Fruit fly (Drosophila melanogaster): ENCODE results near the gene CG33941.

dm6 chr4:423338-423737 is 44.0 kb upstream of the CG33941 start:
- TF ChIP-seq Pif1A (GFP tag; optimal IDR thresholded peaks at IDR 0.05) (no peak), CG4496 (GFP tag; IDR thresholded peaks at IDR 0.05) (no peak), CG13204 (GFP tag; optimal IDR thresholded peaks at IDR 0.05) (no peak), D1 (tag; optimal IDR thresholded peaks at IDR 0.05) (no peak), EcR (GFP tag; optimal IDR thresholded peaks at IDR 0.05) (no peak)
